Worm (Caenorhabditis elegans) whole organism, L4/young adult: ENCODE results near the gene F22B5.4.

ENCODE experiments used
- dao-5 ChIP-seq: sonication (generic microtip); optimal IDR thresholded peaks from 2 replicates; lab custom pipeline; 2016; ENCODE audit warnings: missing genotype, missing genetic modification characterization, moderate library complexity, missing compliant biosample characterization
- him-1 ChIP-seq: sonication (generic microtip); optimal IDR thresholded peaks from 2 replicates; lab custom pipeline; 2016; ENCODE audit warnings: missing genotype, missing genetic modification reagents, missing genetic modification characterization, missing compliant biosample characterization

DNA sequence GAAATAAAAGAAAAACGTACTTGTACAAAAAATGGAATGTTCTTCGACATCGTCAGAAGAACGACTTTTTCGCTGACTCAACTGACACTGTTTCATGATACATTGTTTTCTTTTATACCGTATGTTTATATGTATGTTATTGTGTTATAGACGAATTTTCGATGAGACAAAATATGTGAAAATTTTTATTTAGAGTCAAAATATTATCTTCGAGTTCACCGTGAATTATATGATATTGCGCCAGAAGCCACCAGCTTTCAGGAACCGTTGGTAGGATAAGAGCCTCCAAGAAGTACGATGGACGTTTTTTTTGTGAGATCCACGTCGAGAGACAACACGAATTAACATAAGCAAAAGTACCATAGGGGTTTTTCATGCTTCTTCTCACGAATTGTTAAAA is 6.6 kb downstream of the F22B5.4 start, which contains the start of gene F22B5.6:
- no peak for TF ChIP-seq dao-5 (tag; lab: Kevin White, UChicago)
- TF ChIP-seq him-1: no peak
